Worm (Caenorhabditis elegans): ENCODE results near the gene R08C7.4.

The R08C7.4 gene

ce11 chrIV:4481298-4481697 lies 46.5 kb downstream of the R08C7.4 start:
- no peak for TF ChIP-seq daf-8 (GFP tag; IDR thresholded peaks at IDR 0.05)
- no peak for TF ChIP-seq rbr-2 (tag; optimal IDR thresholded peaks at IDR 0.05)
- no peak for TF ChIP-seq R02D3.7 (tag; optimal IDR thresholded peaks at IDR 0.05)
- no peak for TF ChIP-seq lin-13 (GFP tag; optimal IDR thresholded peaks at IDR 0.05)
- no peak for TF ChIP-seq pha-4 (GFP tag; IDR thresholded peaks at IDR 0.05)
- no peak for TF ChIP-seq pha-4 (tag; optimal IDR thresholded peaks at IDR 0.05)
- no peak for TF ChIP-seq lin-29 (GFP tag; IDR thresholded peaks at IDR 0.05)
- no peak for TF ChIP-seq spr-3 (GFP tag; optimal IDR thresholded peaks at IDR 0.05)
- peak; percentile 13 for TF ChIP-seq dve-1 (tag; optimal IDR thresholded peaks at IDR 0.05; ENCODE audit: insufficient read depth)
- TF ChIP-seq ceh-82 (tag; optimal IDR thresholded peaks at IDR 0.05), result no peak
- no peak for TF ChIP-seq daf-16 (GFP tag; optimal IDR thresholded peaks at IDR 0.05)
- TF ChIP-seq daf-16 (tag; optimal IDR thresholded peaks at IDR 0.05), result peak; percentile 59
- TF ChIP-seq nhr-10 (tag; optimal IDR thresholded peaks at IDR 0.05), result no peak
- TF ChIP-seq ZK337.2 (GFP tag; IDR thresholded peaks at IDR 0.05), result no peak
- no peak for TF ChIP-seq ztf-7 (tag; optimal IDR thresholded peaks at IDR 0.05)
- TF ChIP-seq nhr-28 (tag; optimal IDR thresholded peaks at IDR 0.05), result peak; percentile 31
- peak; percentile 6 for TF ChIP-seq pqm-1 (tag; optimal IDR thresholded peaks at IDR 0.05)
- TF ChIP-seq cey-2 (tag; optimal IDR thresholded peaks at IDR 0.05; ENCODE audit: borderline replicate concordance, insufficient read depth), result no peak
- no peak for TF ChIP-seq zag-1 (tag; optimal IDR thresholded peaks at IDR 0.05)
- TF ChIP-seq madf-9 (GFP tag; conservative IDR thresholded peaks at IDR 0.05), result no peak
- no peak for TF ChIP-seq nhr-25 (tag; optimal IDR thresholded peaks at IDR 0.05; ENCODE audit: borderline replicate concordance, insufficient read depth)
- no peak for TF ChIP-seq zfp-2 (tag; optimal IDR thresholded peaks at IDR 0.05)
- TF ChIP-seq fkh-10 (GFP tag; optimal IDR thresholded peaks at IDR 0.05), result no peak
- TF ChIP-seq lin-15B (tag; optimal IDR thresholded peaks at IDR 0.05), result no peak
- TF ChIP-seq nhr-6 (tag; optimal IDR thresholded peaks at IDR 0.05), result no peak
- no peak for TF ChIP-seq nhr-11 (tag; optimal IDR thresholded peaks at IDR 0.05)
- TF ChIP-seq F49E8.2 (tag; optimal IDR thresholded peaks at IDR 0.05; ENCODE audit: borderline replicate concordance), result no peak
- TF ChIP-seq madf-5 (GFP tag; IDR thresholded peaks at IDR 0.05), result no peak
- no peak for TF ChIP-seq sdz-12 (GFP tag; optimal IDR thresholded peaks at IDR 0.05)
- peak; percentile 41 for TF ChIP-seq hlh-30 (tag; optimal IDR thresholded peaks at IDR 0.05; ENCODE audit: insufficient read depth)
- TF ChIP-seq duxl-1 (tag; optimal IDR thresholded peaks at IDR 0.05; ENCODE audit: poor library complexity), result no peak

DNA sequence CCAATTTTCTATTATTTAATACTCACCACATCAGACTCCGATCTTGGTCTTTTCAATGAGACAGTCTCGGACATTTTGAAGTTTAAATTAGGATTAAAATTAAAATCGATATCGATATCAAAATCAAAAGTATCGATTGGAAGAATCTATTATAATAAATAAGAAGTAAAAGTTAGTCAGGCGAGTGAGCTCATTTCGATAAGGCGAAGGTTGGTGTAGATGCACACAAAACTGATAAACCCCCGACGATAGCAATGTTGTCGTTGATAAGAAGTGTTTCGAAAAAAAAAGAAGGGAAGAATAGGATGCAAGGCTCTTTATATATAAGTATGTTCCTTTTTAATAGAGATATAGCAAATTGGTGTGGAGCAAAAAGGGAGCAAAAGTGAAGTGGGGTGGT lies 47.7 kb downstream of the R08C7.4 start, which contains the start of gene M01H9.4:
M01H9.4 (minus strand) TSS at position 379 of the 400 bp plus-strand sequence.
- TF ChIP-seq nhr-77 (tag; optimal IDR thresholded peaks at IDR 0.05) (peak; percentile 50), hlh-11 (tag; optimal IDR thresholded peaks at IDR 0.05) (peak; percentile 67), pqm-1 (tag; optimal IDR thresholded peaks at IDR 0.05) (peak; percentile 99), dmd-6 (GFP tag; IDR thresholded peaks at IDR 0.05) (peak; percentile 76), mxl-3 (GFP tag; optimal IDR thresholded peaks at IDR 0.05) (peak; percentile 4), mxl-2 (GFP tag; conservative IDR thresholded peaks at IDR 0.05) (no peak), Y48G9A.11 (GFP tag; IDR thresholded peaks at IDR 0.05) (no peak), daf-16 (GFP tag; optimal IDR thresholded peaks at IDR 0.05) (no peak), daf-16 (tag; optimal IDR thresholded peaks at IDR 0.05) (peak; percentile 94), lsy-2 (tag; optimal IDR thresholded peaks at IDR 0.05) (peak in 1 of 2 experiments; percentile 28), attf-4 (tag; optimal IDR thresholded peaks at IDR 0.05) (no peak), nhr-28 (tag; optimal IDR thresholded peaks at IDR 0.05) (peak; percentile 93), dve-1 (tag; optimal IDR thresholded peaks at IDR 0.05; ENCODE audit: insufficient read depth) (peak; percentile 89), hlh-30 (tag; optimal IDR thresholded peaks at IDR 0.05; ENCODE audit: insufficient read depth) (peak; percentile 26), nhr-76 (tag; optimal IDR thresholded peaks at IDR 0.05) (no peak)

All from whole organism, L4 larva.